Fruit fly (Drosophila melanogaster) whole organism, embryonic: ENCODE measurements around the gene Cul5.

Source experiments
- klu ChIP-seq: fragments of 200-800 bp; sonication (Bioruptor generic); IDR thresholded peaks from 2 replicates; pipeline ENCODE4 v1.3.6; 2022; ENCODE audit warnings: missing biosample characterization, missing genetic modification characterization
- pan ChIP-seq, 4 experiments: fragments of >200 bp in 3 of 4; fragments of 200-800 bp in 1 of 4; sonication (Bioruptor generic) in 1 of 4; optimal IDR thresholded peaks in 3 of 4; IDR thresholded peaks in 1 of 4; 2 replicates each; pipeline versions ENCODE4 v1.3.6 to Lab custom; 2017 to 2022; ENCODE audit warnings: missing biosample characterization in 2 of 4, missing genetic modification characterization in 2 of 4, mixed read lengths in 1 of 4

DNA sequence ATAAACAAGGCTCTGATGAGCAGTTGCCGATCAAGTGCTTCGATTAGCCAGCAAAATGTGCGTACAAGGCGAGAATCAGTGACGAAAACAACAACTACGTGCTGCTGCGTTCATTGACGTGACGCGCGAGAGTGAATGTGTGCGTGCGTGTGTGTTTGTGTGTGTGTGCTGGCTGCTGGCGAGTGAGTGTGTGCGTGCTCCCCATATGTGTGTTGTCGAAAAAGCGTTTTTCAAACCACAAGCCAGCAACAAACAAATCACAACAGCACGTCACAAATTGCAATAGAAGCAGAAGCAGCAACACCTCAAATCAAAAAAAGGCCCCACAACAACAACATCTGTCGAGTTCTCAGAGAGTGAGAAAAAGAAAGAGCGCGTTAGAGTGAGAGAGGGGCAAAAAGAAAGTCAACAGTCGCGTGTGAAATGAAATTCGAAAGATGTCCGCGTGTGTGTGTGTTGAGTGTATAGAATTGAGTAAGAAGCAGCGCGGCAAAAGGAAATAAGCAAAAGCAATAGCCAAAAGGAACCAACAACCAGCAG, 1.2 kb upstream of the Cul5 start:
- TF ChIP-seq pan (optimal IDR thresholded peaks at IDR 0.05; lab: Kevin White, UChicago) = no peak
- TF ChIP-seq pan (GFP tag; optimal IDR thresholded peaks at IDR 0.05 in 1 of 2, IDR thresholded peaks at IDR 0.05 in 1 of 2) = no peak
- TF ChIP-seq klu (GFP tag; lab: Robert Waterston, UW) = no peak
